Fruit fly (Drosophila melanogaster) whole organism, adult: ENCODE results near the gene SkpD.

Experiments used
- CG11617 ChIP-seq: fragments of 200-800 bp; sonication (Bioruptor generic); optimal IDR thresholded peaks from 2 replicates; lab custom pipeline; 2017; ENCODE audit warnings: mild to moderate bottlenecking, missing biosample characterization, missing genetic modification reagents, missing genetic modification characterization
- CG12768 ChIP-seq: fragments of 200-800 bp; sonication (Bioruptor generic); optimal IDR thresholded peaks from 2 replicates; lab custom pipeline; 2017; ENCODE audit warnings: missing biosample characterization, missing genetic modification characterization, mild to moderate bottlenecking, moderate library complexity, missing genetic modification reagents
- CG14711 ChIP-seq: fragments of 200-800 bp; sonication (Bioruptor generic); optimal IDR thresholded peaks from 2 replicates; lab custom pipeline; 2018; ENCODE audit warnings: missing biosample characterization, mild to moderate bottlenecking, missing genetic modification characterization, moderate library complexity
- CG1620 ChIP-seq: fragments of 200-800 bp; sonication (Bioruptor generic); optimal IDR thresholded peaks from 2 replicates; lab custom pipeline; 2016; ENCODE audit warnings: missing biosample characterization, missing genetic modification characterization
- CG33017 ChIP-seq: fragments of 200-800 bp; sonication (Bioruptor generic); optimal IDR thresholded peaks from 2 replicates; lab custom pipeline; 2018; ENCODE audit warnings: missing biosample characterization, mild to moderate bottlenecking, missing genetic modification characterization, moderate library complexity
- CG5204 ChIP-seq: fragments of 200-800 bp; sonication (Bioruptor generic); optimal IDR thresholded peaks from 2 replicates; lab custom pipeline; 2016; ENCODE audit warnings: missing biosample characterization, missing genetic modification characterization
- CG7045 ChIP-seq: fragments of 200-800 bp; sonication (Bioruptor generic); optimal IDR thresholded peaks from 2 replicates; lab custom pipeline; 2017; ENCODE audit warnings: missing biosample characterization, mild to moderate bottlenecking, missing genetic modification characterization
- CG7101 ChIP-seq: fragments of 200-800 bp; sonication (Bioruptor generic); optimal IDR thresholded peaks from 2 replicates; lab custom pipeline; 2018; ENCODE audit warnings: missing biosample characterization, mild to moderate bottlenecking, missing genetic modification characterization, moderate library complexity
- Clk ChIP-seq: fragments of 200-800 bp; sonication (Bioruptor generic); optimal IDR thresholded peaks from 2 replicates; lab custom pipeline; 2017; ENCODE audit warnings: missing biosample characterization, missing genetic modification characterization
- Crg-1 ChIP-seq: fragments of 200-800 bp; sonication (Bioruptor generic); optimal IDR thresholded peaks from 2 replicates; lab custom pipeline; 2016; ENCODE audit warnings: missing biosample characterization, missing genetic modification characterization
- Hr96 ChIP-seq: fragments of 200-800 bp; sonication (Bioruptor generic); optimal IDR thresholded peaks from 2 replicates; lab custom pipeline; 2016; ENCODE audit warnings: missing biosample characterization, missing genetic modification characterization
- Mnt ChIP-seq: fragments of 200-800 bp; sonication (Bioruptor generic); optimal IDR thresholded peaks from 2 replicates; lab custom pipeline; 2016; ENCODE audit warnings: missing biosample characterization, mild to moderate bottlenecking, missing genetic modification characterization
- bab1 ChIP-seq: fragments of 200-800 bp; sonication (Bioruptor generic); optimal IDR thresholded peaks from 3 replicates; lab custom pipeline; 2019; ENCODE audit warnings: missing biosample characterization, mild to moderate bottlenecking, missing genetic modification characterization, moderate library complexity
- cic ChIP-seq: fragments of 200-800 bp; sonication (Bioruptor generic); optimal IDR thresholded peaks from 2 replicates; lab custom pipeline; 2017; ENCODE audit warnings: missing biosample characterization, mild to moderate bottlenecking, missing genetic modification characterization, moderate library complexity
- cnc ChIP-seq, 2 experiments: fragments of >200 bp; optimal IDR thresholded peaks; 2 replicates each; lab custom pipeline; 2017
- kay ChIP-seq: fragments of 200-800 bp; sonication (Bioruptor generic); peaks from one replicate; lab custom pipeline; 2016; ENCODE audit warnings: missing biosample characterization, missing genetic modification characterization, borderline replicate concordance
- ovo ChIP-seq: fragments of 200-800 bp; sonication (Bioruptor generic); optimal IDR thresholded peaks from 2 replicates; lab custom pipeline; 2016; ENCODE audit warnings: missing biosample characterization, missing genetic modification characterization
- pad ChIP-seq: fragments of 200-800 bp; sonication (Bioruptor generic); optimal IDR thresholded peaks from 3 replicates; lab custom pipeline; 2017; ENCODE audit warnings: missing biosample characterization, missing genetic modification characterization, mild to moderate bottlenecking, moderate library complexity, missing genetic modification reagents
- tj ChIP-seq: fragments of 200-800 bp; sonication (Bioruptor generic); optimal IDR thresholded peaks from 3 replicates; lab custom pipeline; 2017; ENCODE audit warnings: missing biosample characterization, mild to moderate bottlenecking, missing genetic modification characterization, moderate library complexity
- toe ChIP-seq: fragments of 200-800 bp; sonication (Bioruptor generic); optimal IDR thresholded peaks from 2 replicates; lab custom pipeline; 2016; ENCODE audit warnings: missing biosample characterization, missing genetic modification characterization

SkpD gene

DNA sequence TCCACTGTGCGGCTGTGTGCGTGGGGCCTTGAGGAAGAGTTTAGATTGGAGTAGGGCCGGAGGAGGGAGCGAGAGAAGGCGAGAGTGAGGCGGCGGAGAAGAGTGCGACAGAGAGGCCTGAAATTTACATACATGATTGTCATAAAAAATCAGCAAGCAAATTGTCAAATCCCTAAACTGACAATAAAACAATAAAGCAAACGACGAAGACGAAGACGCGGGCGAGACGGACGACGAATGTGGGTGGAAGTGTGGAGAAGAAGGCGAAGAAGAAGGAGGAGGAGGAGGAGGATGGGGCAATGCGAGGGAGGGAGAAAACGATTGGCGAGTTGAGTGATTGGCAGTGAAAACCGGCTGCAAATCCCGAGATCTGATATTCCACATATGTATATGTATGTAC lies 27.1 kb upstream of the SkpD start:
- TF ChIP-seq Mnt (no peak), CG5204 (GFP tag; lab: Kevin White, UChicago) (no peak), CG7045 (no peak), tj (GFP tag; lab: Kevin White, UChicago) (no peak), CG1620 (no peak), Hr96 (no peak), CG11617 (GFP tag; lab: Kevin White, UChicago) (no peak), cic (GFP tag; lab: Kevin White, UChicago) (no peak), cnc (optimal IDR thresholded peaks at IDR 0.05; lab: Kevin White, UChicago) (no peak), Crg-1 (GFP tag; lab: Kevin White, UChicago) (no peak), CG14711 (tag; lab: Kevin White, UChicago) (no peak), CG7101 (tag; lab: Kevin White, UChicago) (no peak), bab1 (no peak), toe (GFP tag; lab: Kevin White, UChicago) (no peak), kay (no peak)

dm6 chrX:19786823-19787222 lies 25.7 kb upstream of the SkpD start:
- no peak for TF ChIP-seq ovo
- no peak for TF ChIP-seq Clk
- no peak for TF ChIP-seq Hr96
- TF ChIP-seq cic (GFP tag; lab: Kevin White, UChicago), result no peak

DNA sequence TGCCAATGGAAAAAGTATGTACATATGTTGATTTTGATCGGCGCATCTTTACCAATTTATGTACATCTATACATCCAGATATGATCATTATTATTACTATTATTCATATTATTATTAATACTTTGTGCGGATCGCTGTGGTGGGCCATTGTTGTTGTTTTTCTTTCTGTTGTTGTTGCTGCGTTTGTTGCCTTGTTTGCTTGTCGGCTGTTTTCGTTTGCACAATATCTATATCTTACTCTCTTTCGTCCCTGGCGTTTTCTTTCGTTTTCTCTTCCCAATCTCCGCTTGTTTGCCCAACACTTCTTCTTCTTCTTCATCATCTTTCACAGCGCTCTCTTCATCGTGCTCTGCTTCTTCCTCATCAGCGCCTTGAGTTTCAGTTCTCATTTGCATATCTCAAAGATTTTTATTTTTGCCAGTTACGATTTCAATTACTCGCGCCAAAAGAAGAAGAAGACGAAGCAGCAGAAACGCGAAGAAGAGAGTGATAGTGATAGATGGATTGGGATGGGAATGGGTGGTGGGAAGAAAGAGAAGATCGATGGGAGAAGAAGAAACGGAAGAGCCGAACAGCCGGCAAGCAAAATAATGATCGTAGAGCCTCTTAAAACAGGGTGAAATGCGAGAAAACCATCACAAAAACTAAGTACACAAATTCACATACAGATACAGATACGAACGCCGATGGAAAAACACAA lies 24.5 kb upstream of the SkpD start:
- TF ChIP-seq ovo, result no peak
- TF ChIP-seq CG33017 (tag; lab: Kevin White, UChicago), result no peak
- no peak for TF ChIP-seq CG11617 (GFP tag; lab: Kevin White, UChicago)
- TF ChIP-seq toe (GFP tag; lab: Kevin White, UChicago), result no peak
- TF ChIP-seq tj (GFP tag; lab: Kevin White, UChicago), result no peak
- TF ChIP-seq CG7101 (tag; lab: Kevin White, UChicago), result no peak
- no peak for TF ChIP-seq CG12768 (GFP tag; lab: Kevin White, UChicago)
- no peak for TF ChIP-seq Crg-1 (GFP tag; lab: Kevin White, UChicago)
- no peak for TF ChIP-seq Clk
- TF ChIP-seq cnc (optimal IDR thresholded peaks at IDR 0.05; lab: Kevin White, UChicago), result no peak
- TF ChIP-seq CG14711 (tag; lab: Kevin White, UChicago), result no peak
- TF ChIP-seq Mnt, result no peak
- TF ChIP-seq Hr96, result no peak
- TF ChIP-seq cic (GFP tag; lab: Kevin White, UChicago), result no peak

DNA sequence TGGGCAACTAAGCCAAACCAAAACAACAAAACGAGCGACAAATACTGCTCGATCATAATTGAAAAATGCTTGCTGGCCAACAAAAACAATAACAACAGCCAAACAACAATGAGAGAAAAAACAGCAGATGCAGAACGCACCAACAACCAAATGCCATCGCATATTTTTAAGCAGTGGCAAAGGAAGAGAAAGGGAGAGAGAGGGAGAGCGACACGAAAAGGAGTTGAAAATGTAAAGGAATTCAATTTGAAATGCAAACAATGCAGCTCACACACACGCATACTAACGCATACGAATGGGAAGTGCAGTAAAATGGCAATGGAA lies 23.9 kb upstream of the SkpD start:
- TF ChIP-seq cnc (optimal IDR thresholded peaks at IDR 0.05; lab: Kevin White, UChicago) (no peak), CG1620 (no peak), Crg-1 (GFP tag; lab: Kevin White, UChicago) (no peak)

- TF ChIP-seq toe (GFP tag; lab: Kevin White, UChicago) (no peak), Crg-1 (GFP tag; lab: Kevin White, UChicago) (no peak), tj (GFP tag; lab: Kevin White, UChicago) (no peak), Hr96 (no peak), kay (no peak), cic (GFP tag; lab: Kevin White, UChicago) (no peak), CG11617 (GFP tag; lab: Kevin White, UChicago) (no peak), CG14711 (tag; lab: Kevin White, UChicago) (no peak), Mnt (no peak), CG12768 (GFP tag; lab: Kevin White, UChicago) (no peak), CG7045 (no peak), Clk (no peak), pad (GFP tag; lab: Kevin White, UChicago) (no peak)
Measured at dm6 chrX:19791832-19792231, 20.7 kb upstream of the SkpD start.

- TF ChIP-seq Clk, result no peak
- no peak for TF ChIP-seq CG33017 (tag; lab: Kevin White, UChicago)
- no peak for TF ChIP-seq kay
- TF ChIP-seq ovo, result no peak
- no peak for TF ChIP-seq tj (GFP tag; lab: Kevin White, UChicago)
- TF ChIP-seq CG5204 (GFP tag; lab: Kevin White, UChicago), result no peak
- no peak for TF ChIP-seq Hr96
- no peak for TF ChIP-seq CG12768 (GFP tag; lab: Kevin White, UChicago)
- no peak for TF ChIP-seq CG11617 (GFP tag; lab: Kevin White, UChicago)
- no peak for TF ChIP-seq CG1620
- no peak for TF ChIP-seq CG14711 (tag; lab: Kevin White, UChicago)
- no peak for TF ChIP-seq Crg-1 (GFP tag; lab: Kevin White, UChicago)
- TF ChIP-seq cnc (optimal IDR thresholded peaks at IDR 0.05; lab: Kevin White, UChicago), result no peak
- TF ChIP-seq pad (GFP tag; lab: Kevin White, UChicago), result no peak
- TF ChIP-seq CG7101 (tag; lab: Kevin White, UChicago), result no peak
- no peak for TF ChIP-seq CG7045
- TF ChIP-seq cic (GFP tag; lab: Kevin White, UChicago), result no peak
- TF ChIP-seq bab1, result no peak
Measured at dm6 chrX:19792572-19792971, 20.0 kb upstream of the SkpD start.

DNA sequence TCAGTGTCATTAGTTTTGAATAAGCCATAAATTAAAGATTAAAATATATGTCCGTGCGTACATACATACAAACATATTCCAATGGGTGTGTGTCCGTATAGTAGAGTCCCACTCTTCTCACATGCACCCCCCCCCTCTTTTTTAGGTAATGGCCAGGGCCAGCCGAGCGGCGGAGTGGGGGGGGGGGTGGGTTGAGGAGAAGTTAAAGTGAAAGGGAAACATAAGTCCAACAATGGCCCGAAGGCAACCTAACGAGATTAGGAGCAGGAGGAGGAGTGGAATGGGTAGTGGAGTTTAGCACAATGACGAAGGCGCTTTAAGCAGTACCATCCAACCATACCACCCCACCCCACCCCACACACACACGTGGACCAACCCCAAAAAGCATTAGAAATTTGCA lies 16.7 kb upstream of the SkpD start:
- TF ChIP-seq toe (GFP tag; lab: Kevin White, UChicago) (no peak), CG7045 (no peak), bab1 (no peak), Clk (no peak), CG7101 (tag; lab: Kevin White, UChicago) (no peak), CG1620 (no peak)
